Fruit fly (Drosophila melanogaster) whole organism, embryonic: ENCODE results near the gene CG43796.

ENCODE experiments used
- BtbVII ChIP-seq: fragments of 200-800 bp; sonication (Bioruptor generic); optimal IDR thresholded peaks from 3 replicates; lab custom pipeline; 2017; ENCODE audit warnings: missing biosample characterization, mild to moderate bottlenecking, missing genetic modification characterization
- CG10147 ChIP-seq: fragments of 200-800 bp; sonication (Bioruptor generic); optimal IDR thresholded peaks from 2 replicates; lab custom pipeline; 2019; ENCODE audit warnings: missing biosample characterization, mild to moderate bottlenecking, missing genetic modification characterization, moderate library complexity
- CG10462 ChIP-seq: fragments of 200-800 bp; sonication (Bioruptor generic); optimal IDR thresholded peaks from 2 replicates; lab custom pipeline; 2016; ENCODE audit warnings: missing biosample characterization, missing genetic modification characterization
- CG11085 ChIP-seq: fragments of 200-800 bp; sonication (Bioruptor generic); IDR thresholded peaks from 2 replicates; pipeline ENCODE4 v1.3.6; 2022; ENCODE audit warnings: missing biosample characterization, missing genetic modification characterization
- CG11504 ChIP-seq: fragments of 200-800 bp; sonication (Bioruptor generic); optimal IDR thresholded peaks from 3 replicates; lab custom pipeline; 2019; ENCODE audit warnings: missing biosample characterization, mild to moderate bottlenecking, missing genetic modification characterization, moderate library complexity
- CG11695 ChIP-seq: fragments of 200-800 bp; sonication (Bioruptor generic); IDR thresholded peaks from 3 replicates; pipeline ENCODE4 v1.3.6; 2022; ENCODE audit warnings: missing biosample characterization, missing genetic modification characterization
- CG14710 ChIP-seq: fragments of 200-800 bp; sonication (Bioruptor generic); optimal IDR thresholded peaks from 3 replicates; lab custom pipeline; 2019; ENCODE audit warnings: missing biosample characterization, mild to moderate bottlenecking, missing genetic modification characterization, moderate library complexity
- CG14860 ChIP-seq: fragments of 200-800 bp; sonication (Bioruptor generic); IDR thresholded peaks from 3 replicates; pipeline ENCODE4 v1.3.6; 2022; ENCODE audit warnings: missing biosample characterization, missing genetic modification characterization; ENCODE audit not compliant: partially characterized antibody
- CG15479 ChIP-seq: fragments of 200-800 bp; sonication (Bioruptor generic); optimal IDR thresholded peaks from 3 replicates; lab custom pipeline; 2019; ENCODE audit warnings: missing biosample characterization, mild to moderate bottlenecking, missing genetic modification characterization, moderate library complexity
- CG16863 ChIP-seq: fragments of 200-800 bp; sonication (Bioruptor generic); optimal IDR thresholded peaks from 3 replicates; lab custom pipeline; 2016; ENCODE audit warnings: missing biosample characterization, missing genetic modification characterization
- CG2199 ChIP-seq: fragments of 200-800 bp; sonication (Bioruptor generic); IDR thresholded peaks from 3 replicates; pipeline ENCODE4 v1.3.6; 2022; ENCODE audit warnings: missing biosample characterization, missing genetic modification characterization
- CG30403 ChIP-seq: fragments of 200-800 bp; sonication (Bioruptor generic); optimal IDR thresholded peaks from 3 replicates; lab custom pipeline; 2016; ENCODE audit warnings: missing biosample characterization, missing genetic modification characterization
- CG3838 ChIP-seq: fragments of 200-800 bp; sonication (Bioruptor generic); optimal IDR thresholded peaks from 3 replicates; lab custom pipeline; 2016; ENCODE audit warnings: missing biosample characterization, missing genetic modification characterization
- CG8089 ChIP-seq: fragments of 200-800 bp; sonication (Bioruptor generic); optimal IDR thresholded peaks from 3 replicates; lab custom pipeline; 2016; ENCODE audit warnings: missing biosample characterization, missing genetic modification characterization
- CG8478 ChIP-seq: fragments of >200 bp; optimal IDR thresholded peaks from 2 replicates; lab custom pipeline; 2018
- CHES-1-like ChIP-seq: fragments of 200-800 bp; sonication (Bioruptor generic); optimal IDR thresholded peaks from 2 replicates; lab custom pipeline; 2016; ENCODE audit warnings: missing biosample characterization, missing genetic modification characterization
- Camta ChIP-seq: fragments of 200-800 bp; sonication (Bioruptor generic); optimal IDR thresholded peaks from 2 replicates; lab custom pipeline; 2016; ENCODE audit warnings: missing biosample characterization, missing genetic modification characterization
- CoRest ChIP-seq: fragments of 200-800 bp; sonication (Bioruptor generic); optimal IDR thresholded peaks from 3 replicates; lab custom pipeline; 2018; ENCODE audit warnings: missing biosample characterization, mild to moderate bottlenecking, missing genetic modification characterization, moderate library complexity
- Dp ChIP-seq: fragments of 200-800 bp; sonication (Bioruptor generic); optimal IDR thresholded peaks from 2 replicates; lab custom pipeline; 2018; ENCODE audit warnings: missing biosample characterization, mild to moderate bottlenecking, missing genetic modification characterization, moderate library complexity
- Fer1 ChIP-seq: fragments of 200-800 bp; sonication (Bioruptor generic); optimal IDR thresholded peaks from 2 replicates; lab custom pipeline; 2017; ENCODE audit warnings: missing biosample characterization, mild to moderate bottlenecking, missing genetic modification characterization
- Fer2 ChIP-seq: fragments of 200-800 bp; sonication (Bioruptor generic); optimal IDR thresholded peaks from 2 replicates; lab custom pipeline; 2018; ENCODE audit warnings: missing biosample characterization, mild to moderate bottlenecking, missing genetic modification characterization, moderate library complexity
- HLH4C ChIP-seq: fragments of 200-800 bp; sonication (Bioruptor generic); IDR thresholded peaks from 3 replicates; pipeline ENCODE4 v1.3.6; 2022; ENCODE audit warnings: missing biosample characterization, missing genetic modification characterization; ENCODE audit not compliant: partially characterized antibody
- Lpt ChIP-seq: fragments of >200 bp; optimal IDR thresholded peaks from 2 replicates; lab custom pipeline; 2018; ENCODE audit warnings: missing biosample characterization, missing genetic modification characterization
- Mes4 ChIP-seq: fragments of 200-800 bp; sonication (Bioruptor generic); optimal IDR thresholded peaks from 2 replicates; lab custom pipeline; 2016; ENCODE audit warnings: missing biosample characterization, missing genetic modification characterization
- Neu2 ChIP-seq: fragments of 200-800 bp; sonication (Bioruptor generic); optimal IDR thresholded peaks from 3 replicates; lab custom pipeline; 2016; ENCODE audit warnings: missing biosample characterization, missing genetic modification characterization, borderline replicate concordance
- Ravus ChIP-seq: fragments of 200-800 bp; sonication (Bioruptor generic); IDR thresholded peaks from 2 replicates; pipeline ENCODE4 v1.3.6; 2022; ENCODE audit warnings: missing biosample characterization, missing genetic modification characterization
- Rfx ChIP-seq: fragments of 200-800 bp; sonication (Bioruptor generic); IDR thresholded peaks from 2 replicates; pipeline ENCODE4 v1.3.6; 2022; ENCODE audit warnings: missing biosample characterization, missing genetic modification characterization
- Scr ChIP-seq: fragments of 200-800 bp; sonication (Bioruptor generic); IDR thresholded peaks from 2 replicates; pipeline ENCODE4 v1.3.6; 2022; ENCODE audit warnings: missing biosample characterization, missing genetic modification characterization; ENCODE audit not compliant: partially characterized antibody
- bab2 ChIP-seq: fragments of 200-800 bp; sonication (Bioruptor generic); optimal IDR thresholded peaks from 2 replicates; lab custom pipeline; 2016; ENCODE audit warnings: missing biosample characterization, missing genetic modification characterization
- bowl ChIP-seq: fragments of 200-800 bp; sonication (Bioruptor generic); IDR thresholded peaks from 2 replicates; pipeline ENCODE4 v1.3.6; 2022; ENCODE audit warnings: missing biosample characterization, missing genetic modification characterization
- eve ChIP-seq, 2 experiments: fragments of >200 bp; optimal IDR thresholded peaks; 2 replicates each; lab custom pipeline; 2017; ENCODE audit warnings: missing biosample characterization in 2 of 2, missing genetic modification characterization in 2 of 2
- fd3F ChIP-seq: fragments of 200-800 bp; sonication (Bioruptor generic); optimal IDR thresholded peaks from 2 replicates; lab custom pipeline; 2018; ENCODE audit warnings: missing biosample characterization, mild to moderate bottlenecking, missing genetic modification characterization, moderate library complexity
- gfzf ChIP-seq: fragments of 200-800 bp; sonication (Bioruptor generic); optimal IDR thresholded peaks from 2 replicates; lab custom pipeline; 2016; ENCODE audit warnings: missing biosample characterization, mild to moderate bottlenecking, missing genetic modification characterization, moderate library complexity
- h ChIP-seq: fragments of >200 bp; optimal IDR thresholded peaks from 2 replicates; lab custom pipeline; 2017
- ham ChIP-seq: fragments of 200-800 bp; sonication (Bioruptor generic); IDR thresholded peaks from 2 replicates; pipeline ENCODE4 v1.3.6; 2022; ENCODE audit warnings: missing biosample characterization, missing genetic modification characterization
- her ChIP-seq: fragments of 200-800 bp; sonication (Bioruptor generic); optimal IDR thresholded peaks from 2 replicates; lab custom pipeline; 2016; ENCODE audit warnings: missing biosample characterization, missing genetic modification characterization
- ind ChIP-seq: fragments of 200-800 bp; sonication (Bioruptor generic); optimal IDR thresholded peaks from 3 replicates; lab custom pipeline; 2016; ENCODE audit warnings: missing biosample characterization, missing genetic modification characterization
- jigr1 ChIP-seq: fragments of 200-800 bp; sonication (Bioruptor generic); IDR thresholded peaks from 3 replicates; pipeline ENCODE4 v1.3.6; 2022; ENCODE audit warnings: missing biosample characterization, missing genetic modification characterization
- kni ChIP-seq: fragments of 200-800 bp; sonication (Bioruptor generic); optimal IDR thresholded peaks from 3 replicates; lab custom pipeline; 2017; ENCODE audit warnings: mild to moderate bottlenecking, missing biosample characterization, missing genetic modification reagents, missing genetic modification characterization
- nerfin-1 ChIP-seq: fragments of 200-800 bp; sonication (Bioruptor generic); optimal IDR thresholded peaks from 3 replicates; lab custom pipeline; 2019; ENCODE audit warnings: missing biosample characterization, mild to moderate bottlenecking, missing genetic modification characterization, moderate library complexity
- otp ChIP-seq: fragments of 200-800 bp; sonication (Bioruptor generic); IDR thresholded peaks from 3 replicates; pipeline ENCODE4, ENCODE4 v1.3.6; 2022; ENCODE audit warnings: missing biosample characterization, missing genetic modification characterization
- slou ChIP-seq: fragments of 200-800 bp; sonication (Bioruptor generic); optimal IDR thresholded peaks from 3 replicates; lab custom pipeline; 2016; ENCODE audit warnings: missing biosample characterization, missing genetic modification characterization
- sna ChIP-seq: fragments of 200-800 bp; sonication (Bioruptor generic); IDR thresholded peaks from 2 replicates; pipeline ENCODE4 v1.3.6; 2022; ENCODE audit warnings: missing biosample characterization, missing genetic modification characterization; ENCODE audit not compliant: partially characterized antibody
- tll ChIP-seq, 2 experiments: fragments of 200-800 bp in 1 of 2; fragments of >200 bp in 1 of 2; sonication (Bioruptor generic) in 1 of 2; optimal IDR thresholded peaks; 2 replicates each; lab custom pipeline; 2017 to 2019; ENCODE audit warnings: missing biosample characterization in 2 of 2, missing genetic modification characterization in 2 of 2, mild to moderate bottlenecking in 1 of 2, moderate library complexity in 1 of 2
- trh ChIP-seq: fragments of 200-800 bp; sonication (Bioruptor generic); optimal IDR thresholded peaks from 2 replicates; lab custom pipeline; 2016; ENCODE audit warnings: missing biosample characterization, missing genetic modification characterization
- tx ChIP-seq: fragments of 200-800 bp; sonication (Bioruptor generic); optimal IDR thresholded peaks from 2 replicates; lab custom pipeline; 2016; ENCODE audit warnings: missing biosample characterization, missing genetic modification characterization
- unpg ChIP-seq: fragments of 200-800 bp; sonication (Bioruptor generic); optimal IDR thresholded peaks from 3 replicates; lab custom pipeline; 2018; ENCODE audit warnings: missing biosample characterization, mild to moderate bottlenecking, missing genetic modification characterization, moderate library complexity
- wek ChIP-seq: fragments of 200-800 bp; sonication (Bioruptor generic); optimal IDR thresholded peaks from 3 replicates; lab custom pipeline; 2018; ENCODE audit warnings: missing biosample characterization, mild to moderate bottlenecking, missing genetic modification characterization, moderate library complexity

CG43796 gene

DNA sequence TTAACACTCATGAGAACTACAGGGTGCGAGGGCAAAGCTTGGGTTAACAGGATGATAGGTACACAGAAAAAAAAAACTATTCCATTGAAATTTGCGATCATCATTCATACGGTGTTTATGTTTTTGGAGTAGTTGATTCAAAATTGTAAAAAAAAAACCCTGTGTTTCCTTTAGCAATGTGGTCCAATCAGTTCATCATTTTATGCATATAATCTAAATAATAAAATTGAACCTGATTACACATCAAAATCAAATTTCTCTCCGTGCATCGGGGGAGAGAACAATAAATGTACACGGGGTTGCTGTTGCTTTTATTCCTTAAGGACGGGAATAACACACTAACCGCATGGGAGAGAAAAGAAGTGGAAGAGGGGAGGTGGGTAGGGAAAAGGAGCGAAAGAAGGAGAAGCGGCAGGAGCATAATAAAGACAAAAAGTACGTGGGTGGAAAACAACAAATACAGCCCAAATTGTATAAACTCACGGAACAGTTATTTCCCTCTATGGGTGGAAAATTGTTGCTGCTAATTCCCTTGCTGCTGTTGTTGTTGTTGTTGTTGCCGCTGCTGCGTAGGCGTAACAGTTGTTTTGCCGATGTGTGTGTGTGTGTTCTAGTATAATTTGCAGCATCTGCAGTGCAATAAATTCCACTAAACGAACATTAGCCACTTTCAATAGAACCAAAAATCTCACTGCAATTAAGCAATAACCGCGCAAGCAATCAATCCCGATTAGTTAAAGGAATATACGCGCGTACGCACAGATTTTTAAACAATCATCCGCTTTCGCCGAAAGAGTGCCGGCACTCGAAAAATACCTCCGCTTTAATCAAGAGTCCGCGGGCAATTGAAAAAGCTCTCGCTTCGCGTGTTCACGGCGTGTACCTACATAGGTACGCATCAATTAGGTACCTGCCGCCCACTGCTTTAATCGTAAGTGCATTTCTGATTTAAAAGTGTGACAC, 18.7 kb upstream of the CG43796 start, which contains the start of gene Agpat2 (continued):
- TF ChIP-seq bab2 (GFP tag; lab: Kevin White, UChicago): peak; percentile 85
- TF ChIP-seq Fer2 (tag; lab: Kevin White, UChicago): peak; percentile 72
- 0 out of 3 replicates have a peak, but pooled peaks have one; percentile 30 for TF ChIP-seq jigr1 (GFP tag; lab: Robert Waterston, UW)
- TF ChIP-seq BtbVII: peak; percentile 82
- TF ChIP-seq CG10147 (GFP tag; lab: Kevin White, UChicago): peak; percentile 80
- TF ChIP-seq CHES-1-like (GFP tag; lab: Kevin White, UChicago): peak; percentile 58
- peak; percentile 90 for TF ChIP-seq Fer1
- peak; percentile 75 for TF ChIP-seq tx (GFP tag; lab: Kevin White, UChicago)
- peak; percentile 34 for TF ChIP-seq kni (GFP tag; lab: Kevin White, UChicago)
- no peak for TF ChIP-seq h (lab: Kevin White, UChicago)
- no peak for TF ChIP-seq gfzf
- TF ChIP-seq Mes4 (GFP tag; lab: Kevin White, UChicago): peak; percentile 68
- peak in 1 of 2 experiments; percentile 95 for TF ChIP-seq eve (GFP tag; optimal IDR thresholded peaks at IDR 0.05; lab: Kevin White, UChicago)
- no peak for TF ChIP-seq bowl
- peak; percentile 41 for TF ChIP-seq Neu2 (GFP tag; lab: Kevin White, UChicago)
- peak; percentile 71; the same call in 2 of the 3 replicates for TF ChIP-seq otp (GFP tag; lab: Robert Waterston, UW)
- TF ChIP-seq CG16863: peak; percentile 80
- TF ChIP-seq her (GFP tag; lab: Kevin White, UChicago): peak; percentile 57
- TF ChIP-seq CG11085: 0 out of 2 replicates have a peak, but pooled peaks have one; percentile 23
- TF ChIP-seq Dp (GFP tag; lab: Kevin White, UChicago): no peak
- TF ChIP-seq CG14860 (GFP tag; lab: Robert Waterston, UW): no peak
- peak; percentile 72 for TF ChIP-seq Rfx (GFP tag; lab: Robert Waterston, UW)
- TF ChIP-seq CG8478: no peak
- TF ChIP-seq ham (GFP tag; lab: Robert Waterston, UW): no peak
- TF ChIP-seq Scr (GFP tag; lab: Robert Waterston, UW): no peak
- peak; percentile 90 for TF ChIP-seq CG30403 (GFP tag; lab: Kevin White, UChicago)
- peak; percentile 90 for TF ChIP-seq CG11504 (tag; lab: Kevin White, UChicago)
- TF ChIP-seq HLH4C (GFP tag; lab: Robert Waterston, UW): no peak
- TF ChIP-seq tll (GFP tag; optimal IDR thresholded peaks at IDR 0.05; lab: Kevin White, UChicago): no peak
- peak; percentile 86 for TF ChIP-seq unpg
- no peak for TF ChIP-seq wek (GFP tag; lab: Kevin White, UChicago)
- TF ChIP-seq CG3838: peak; percentile 55
- peak; percentile 38 for TF ChIP-seq nerfin-1 (tag; lab: Kevin White, UChicago)
- TF ChIP-seq Camta: peak; percentile 79
- peak; percentile 75 for TF ChIP-seq fd3F (GFP tag; lab: Kevin White, UChicago)
- peak; percentile 44 for TF ChIP-seq Ravus (GFP tag; lab: Robert Waterston, UW)
- peak; percentile 87 for TF ChIP-seq CoRest (tag; lab: Kevin White, UChicago)
- peak; percentile 78; the same call in 2 of the 3 replicates for TF ChIP-seq CG11695 (GFP tag; lab: Robert Waterston, UW)
- TF ChIP-seq CG10462: peak; percentile 59
- TF ChIP-seq CG14710: peak; percentile 85
- TF ChIP-seq Lpt (GFP tag; lab: Kevin White, UChicago): no peak
- peak; percentile 45 for TF ChIP-seq trh (GFP tag; lab: Kevin White, UChicago)
- TF ChIP-seq sna (GFP tag; lab: Robert Waterston, UW): no peak
- TF ChIP-seq slou (GFP tag; lab: Kevin White, UChicago): peak; percentile 86
- TF ChIP-seq CG2199 (GFP tag; lab: Robert Waterston, UW): no peak
- peak; percentile 86 for TF ChIP-seq ind
- no peak for TF ChIP-seq CG15479
- peak; percentile 77 for TF ChIP-seq CG8089 (GFP tag; lab: Kevin White, UChicago)
